Worm (Caenorhabditis elegans) whole organism, L4 larva: Measurements from ENCODE around the gene C48B4.6.
A peak's percentile ranks its signal among the peaks of the same experiment; 100 is the strongest.

Experiments used
- F49E8.2 ChIP-seq: sonication (generic microtip); optimal IDR thresholded peaks from 2 replicates; lab custom pipeline; 2016; ENCODE audit warnings: missing compliant biosample characterization, mild to moderate bottlenecking, missing genetic modification characterization, borderline replicate concordance
- T20F7.1 ChIP-seq: fragments of 200-800 bp; sonication (Bioruptor generic); optimal IDR thresholded peaks from 2 replicates; lab custom pipeline; 2018; ENCODE audit warnings: mild to moderate bottlenecking, missing genetic modification characterization, missing compliant biosample characterization
- Y75B8A.6 ChIP-seq: fragments of 200-800 bp; sonication (Bioruptor generic); IDR thresholded peaks from 2 replicates; pipeline ENCODE4 v1.3.6; 2022; ENCODE audit warnings: missing genetic modification reagents, missing genetic modification characterization, missing compliant biosample characterization
- aha-1 ChIP-seq: fragments of 150-350 bp; peaks from one replicate; lab custom pipeline; 2014; ENCODE audit warnings: missing biosample characterization, missing genetic modification characterization
- cey-2 ChIP-seq: sonication (generic microtip); optimal IDR thresholded peaks from 3 replicates; lab custom pipeline; 2017; ENCODE audit warnings: missing genetic modification characterization, mild to moderate bottlenecking, missing compliant biosample characterization, antibody characterized with exemption, borderline replicate concordance; ENCODE audit not compliant: insufficient read depth
- daf-12 ChIP-seq: fragments of 150-350 bp; optimal IDR thresholded peaks from 2 replicates; lab custom pipeline; 2014; ENCODE audit warnings: missing biosample characterization, missing genetic modification reagents, missing genetic modification characterization
- daf-16 ChIP-seq, 3 experiments: sonication (generic microtip); optimal IDR thresholded peaks; 2 replicates each; lab custom pipeline; 2016 to 2017; ENCODE audit warnings: missing genetic modification characterization in 3 of 3, missing genetic modification reagents in 3 of 3, mild to moderate bottlenecking in 2 of 3, missing compliant biosample characterization in 2 of 3, missing biosample characterization in 1 of 3, moderate library complexity in 1 of 3
- daf-19 ChIP-seq: fragments of 200-800 bp; sonication (Bioruptor generic); conservative IDR thresholded peaks from 2 replicates; pipeline ENCODE4 v1.3.6; 2022; ENCODE audit warnings: missing genetic modification characterization, missing compliant biosample characterization
- daf-8 ChIP-seq: fragments of 200-800 bp; sonication (Bioruptor generic); IDR thresholded peaks from 2 replicates; pipeline ENCODE4 v1.3.6; 2022; ENCODE audit warnings: missing genetic modification characterization, missing compliant biosample characterization
- dmd-9 ChIP-seq: fragments of 200-800 bp; sonication (Bioruptor generic); IDR thresholded peaks from 2 replicates; pipeline ENCODE4 v1.3.6; 2022; ENCODE audit warnings: missing genetic modification reagents, missing genetic modification characterization, missing compliant biosample characterization
- dve-1 ChIP-seq: sonication (generic microtip); optimal IDR thresholded peaks from 2 replicates; lab custom pipeline; 2017; ENCODE audit warnings: antibody characterized with exemption, mild to moderate bottlenecking, missing genetic modification characterization, missing compliant biosample characterization; ENCODE audit not compliant: insufficient read depth
- fkh-10 ChIP-seq: fragments of 150-350 bp; optimal IDR thresholded peaks from 2 replicates; lab custom pipeline; 2014; ENCODE audit warnings: missing biosample characterization, missing genetic modification reagents, missing genetic modification characterization
- hif-1 ChIP-seq, 2 experiments: sonication (generic microtip); optimal IDR thresholded peaks; 2 replicates each; lab custom pipeline; 2016 to 2017; ENCODE audit warnings: missing compliant biosample characterization in 2 of 2, missing genetic modification characterization in 2 of 2, missing genetic modification reagents in 2 of 2, missing genotype in 2 of 2, mild to moderate bottlenecking in 1 of 2
- hlh-30 ChIP-seq: sonication (generic microtip); optimal IDR thresholded peaks from 2 replicates; lab custom pipeline; 2017; ENCODE audit warnings: antibody characterized with exemption, mild to moderate bottlenecking, missing genetic modification characterization, missing compliant biosample characterization; ENCODE audit not compliant: insufficient read depth
- hmg-1.1 ChIP-seq: fragments of 200-800 bp; sonication (Bioruptor generic); IDR thresholded peaks from 2 replicates; pipeline ENCODE4 v1.3.6; 2022; ENCODE audit warnings: missing genetic modification reagents, missing genetic modification characterization, missing compliant biosample characterization
- lin-13 ChIP-seq: fragments of 150-350 bp; optimal IDR thresholded peaks from 2 replicates; lab custom pipeline; 2014; ENCODE audit warnings: missing biosample characterization, missing genetic modification reagents, missing genetic modification characterization
- lin-38 ChIP-seq: fragments of 200-800 bp; sonication (Bioruptor generic); IDR thresholded peaks from 2 replicates; pipeline ENCODE4 v1.3.6; 2022; ENCODE audit warnings: missing genetic modification reagents, missing genetic modification characterization, missing compliant biosample characterization
- madf-9 ChIP-seq: fragments of 200-800 bp; sonication (Bioruptor generic); conservative IDR thresholded peaks from 2 replicates; pipeline ENCODE4 v1.3.6; 2022; ENCODE audit warnings: missing genetic modification reagents, missing genetic modification characterization, missing compliant biosample characterization
- mdl-1 ChIP-seq, 2 experiments: fragments of 150-350 bp in 1 of 2; sonication (generic microtip) in 1 of 2; optimal IDR thresholded peaks; 2 replicates each; lab custom pipeline; 2014 to 2017; ENCODE audit warnings: missing biosample characterization in 2 of 2, missing genetic modification characterization in 2 of 2
- mep-1 ChIP-seq: fragments of 150-350 bp; sonication (generic microtip); optimal IDR thresholded peaks from 3 replicates; lab custom pipeline; 2014; ENCODE audit warnings: missing biosample characterization, missing genetic modification characterization
- nhr-11 ChIP-seq: fragments of 150-350 bp; optimal IDR thresholded peaks from 2 replicates; lab custom pipeline; 2014; ENCODE audit warnings: missing biosample characterization, missing genetic modification characterization
- nhr-237 ChIP-seq: sonication (generic microtip); optimal IDR thresholded peaks from 2 replicates; lab custom pipeline; 2017; ENCODE audit warnings: missing biosample characterization, missing genetic modification characterization
- nhr-25 ChIP-seq: sonication (generic microtip); optimal IDR thresholded peaks from 2 replicates; lab custom pipeline; 2017; ENCODE audit warnings: missing genetic modification characterization, mild to moderate bottlenecking, missing compliant biosample characterization, antibody characterized with exemption, moderate library complexity, borderline replicate concordance; ENCODE audit not compliant: insufficient read depth
- nhr-28 ChIP-seq: fragments of 150-350 bp; optimal IDR thresholded peaks from 2 replicates; lab custom pipeline; 2014; ENCODE audit warnings: missing biosample characterization, missing genetic modification characterization
- nhr-41 ChIP-seq: fragments of 200-800 bp; sonication (Bioruptor generic); IDR thresholded peaks from 2 replicates; pipeline ENCODE4 v1.3.6; 2022; ENCODE audit warnings: missing genetic modification reagents, missing genetic modification characterization, missing compliant biosample characterization
- nhr-76 ChIP-seq: fragments of 150-350 bp; optimal IDR thresholded peaks from 2 replicates; lab custom pipeline; 2014; ENCODE audit warnings: missing biosample characterization, missing genetic modification characterization
- php-3 ChIP-seq: fragments of 200-800 bp; sonication (Bioruptor generic); IDR thresholded peaks from 2 replicates; pipeline ENCODE4 v1.3.6; 2022; ENCODE audit warnings: missing genetic modification reagents, missing genetic modification characterization, missing compliant biosample characterization
- rbr-2 ChIP-seq: sonication (generic microtip); optimal IDR thresholded peaks from 2 replicates; lab custom pipeline; 2016; ENCODE audit warnings: missing genotype, missing genetic modification characterization, missing compliant biosample characterization
- snpc-1.2 ChIP-seq: fragments of 200-800 bp; sonication (Bioruptor generic); IDR thresholded peaks from 2 replicates; pipeline ENCODE4 v1.3.6; 2022; ENCODE audit warnings: missing genetic modification reagents, missing genetic modification characterization, missing compliant biosample characterization
- spr-1 ChIP-seq: sonication (generic microtip); optimal IDR thresholded peaks from 2 replicates; lab custom pipeline; 2016; ENCODE audit warnings: mild to moderate bottlenecking, missing genetic modification characterization, missing compliant biosample characterization
- tag-97 ChIP-seq: fragments of 200-800 bp; sonication (Bioruptor generic); IDR thresholded peaks from 2 replicates; pipeline ENCODE4 v1.3.6; 2022; ENCODE audit warnings: missing genetic modification characterization, missing compliant biosample characterization
- tra-1 ChIP-seq: fragments of 200-800 bp; sonication (Bioruptor generic); IDR thresholded peaks from 2 replicates; pipeline ENCODE4 v1.3.6; 2022; ENCODE audit warnings: missing genetic modification reagents, missing genetic modification characterization, missing compliant biosample characterization
- unc-130 ChIP-seq: sonication (generic microtip); optimal IDR thresholded peaks from 2 replicates; lab custom pipeline; 2016; ENCODE audit warnings: missing genetic modification reagents, missing genetic modification characterization, missing compliant biosample characterization
- unc-62 ChIP-seq, 3 experiments: fragments of 150-350 bp in 1 of 3; sonication (generic microtip); optimal IDR thresholded peaks in 2 of 3; peaks in 1 of 3; 1 replicate in 1 of 3; 2 replicates in 2 of 3; lab custom pipeline; 2014 to 2017; ENCODE audit warnings: missing biosample characterization in 3 of 3, missing genetic modification characterization in 3 of 3, missing genetic modification reagents in 3 of 3, missing genotype in 1 of 3
- zfp-2 ChIP-seq: sonication (generic microtip); optimal IDR thresholded peaks from 2 replicates; lab custom pipeline; 2016; ENCODE audit warnings: mild to moderate bottlenecking, missing genetic modification characterization, missing compliant biosample characterization
- zfp-3 ChIP-seq: fragments of 200-800 bp; sonication (Bioruptor generic); conservative IDR thresholded peaks from 2 replicates; pipeline ENCODE4 v1.3.6; 2022; ENCODE audit warnings: missing genetic modification reagents, missing genetic modification characterization, missing compliant biosample characterization
- ztf-11 ChIP-seq: fragments of 150-350 bp; optimal IDR thresholded peaks from 2 replicates; lab custom pipeline; 2014; ENCODE audit warnings: missing biosample characterization, missing genetic modification characterization

Gene C48B4.6

DNA sequence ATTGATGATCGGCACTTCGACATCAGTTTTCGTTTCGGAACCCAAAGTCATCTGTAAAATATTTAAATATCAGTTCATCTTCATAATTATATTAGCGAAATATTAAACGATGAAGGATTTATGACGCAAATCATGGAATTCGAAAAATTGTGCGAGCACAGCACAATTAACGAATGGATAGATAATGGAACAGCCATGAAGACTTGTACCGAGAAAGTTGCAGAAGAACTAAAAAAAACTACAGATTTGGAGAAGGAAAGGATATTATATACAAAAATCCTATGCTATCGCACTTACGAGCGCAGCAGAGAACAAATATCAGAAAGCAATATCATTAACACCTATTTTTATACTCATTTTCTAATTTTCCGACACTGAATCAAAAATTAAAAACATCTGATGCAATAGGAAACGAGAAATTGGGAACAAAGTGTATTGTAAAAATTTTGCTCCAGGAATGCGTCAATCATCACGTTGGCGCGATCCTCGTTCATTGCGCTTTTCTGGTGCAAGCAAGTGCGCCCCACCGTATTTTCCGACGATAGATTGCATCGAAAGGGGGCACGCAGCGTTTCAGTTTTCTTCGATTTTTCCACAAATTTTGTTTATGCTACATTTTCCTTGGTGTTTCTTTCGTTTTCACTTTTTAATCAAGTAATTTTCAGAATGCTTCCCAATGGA lies 36.8 kb downstream of the C48B4.6 start, which contains the start of the genes clu-1 and prp-40 (continued):
- no peak for TF ChIP-seq cey-2 (tag; lab: Kevin White, UChicago)
- no peak for TF ChIP-seq daf-12
- no peak for TF ChIP-seq nhr-237 (tag; lab: Kevin White, UChicago)
- TF ChIP-seq F49E8.2 (tag; lab: Kevin White, UChicago), result peak; percentile 24
- TF ChIP-seq zfp-2 (tag; lab: Kevin White, UChicago), result no peak
- TF ChIP-seq rbr-2, result peak; percentile 91
- no peak for TF ChIP-seq nhr-41 (GFP tag; lab: Robert Waterston, UW)
- TF ChIP-seq snpc-1.2 (GFP tag; lab: Robert Waterston, UW), result 0 out of 2 replicates have a peak, but pooled peaks have one; percentile 14
- no peak for TF ChIP-seq tag-97 (GFP tag; lab: Robert Waterston, UW)
- peak; percentile 80 for TF ChIP-seq hmg-1.1 (GFP tag; lab: Robert Waterston, UW)
- TF ChIP-seq nhr-76 (tag; lab: Kevin White, UChicago), result no peak
- no peak for TF ChIP-seq tra-1
- no peak for TF ChIP-seq php-3 (GFP tag; lab: Robert Waterston, UW)
- peak; percentile 49 to 69 for TF ChIP-seq hif-1 (tag; optimal IDR thresholded peaks at IDR 0.05; lab: Kevin White, UChicago)
- no peak for TF ChIP-seq daf-19

DNA sequence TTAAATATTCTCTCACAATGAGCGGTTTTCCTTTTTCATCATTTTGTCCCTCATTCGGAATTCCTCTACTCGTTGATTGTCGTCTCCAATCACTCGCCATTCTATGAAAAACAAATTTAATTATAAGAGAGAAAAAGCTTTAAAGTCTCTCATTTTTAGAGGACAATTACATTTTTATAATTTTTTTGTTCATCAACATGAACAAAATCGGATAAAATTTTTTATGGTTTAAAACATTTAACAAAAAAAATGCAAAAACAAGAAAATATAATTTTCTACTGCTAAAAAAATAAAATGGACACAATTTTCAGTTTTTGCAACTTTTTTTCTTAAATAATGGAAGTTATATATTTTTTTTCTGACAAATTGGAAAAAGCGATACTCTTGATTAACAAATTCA lies 42.2 kb downstream of the C48B4.6 start, which contains the start of gene F55H2.7:
Gene F55H2.7 (minus strand): TSS at position 101 of the 400 bp plus-strand sequence.
- TF ChIP-seq daf-16 (GFP tag; optimal IDR thresholded peaks at IDR 0.05; lab: Kevin White, UChicago) (no peak), daf-16 (tag; optimal IDR thresholded peaks at IDR 0.05; lab: Kevin White, UChicago) (peak; percentile 5), T20F7.1 (GFP tag; lab: Kevin White, UChicago) (no peak)
- TF ChIP-seq, all 104 proteins: peak for 1

DNA sequence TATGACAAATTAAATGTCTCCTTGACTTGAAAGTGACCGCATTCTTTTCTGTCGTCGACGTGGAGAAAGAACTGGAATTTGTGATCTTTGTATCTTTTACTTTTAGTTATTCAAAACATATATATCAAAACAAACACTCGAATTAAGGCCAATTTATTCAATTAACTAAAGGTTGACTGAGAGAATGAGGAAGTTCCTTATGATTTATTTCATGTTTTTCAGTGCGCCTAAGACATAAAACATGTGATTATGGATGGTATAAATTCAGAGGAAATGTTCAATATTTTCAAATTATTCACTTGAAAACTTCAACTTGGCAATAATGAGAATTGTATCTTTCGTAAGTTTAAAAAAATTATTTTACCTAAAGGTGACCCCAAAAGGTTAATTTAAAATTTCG lies 44.8 kb downstream of the C48B4.6 start, which contains the start of gene F55H2.8:
Gene F55H2.8 (plus strand): TSS at position 301 of the 400 bp plus-strand sequence.
- TF ChIP-seq dve-1 (tag; lab: Kevin White, UChicago) (no peak), unc-130 (GFP tag; lab: Kevin White, UChicago) (no peak)

DNA sequence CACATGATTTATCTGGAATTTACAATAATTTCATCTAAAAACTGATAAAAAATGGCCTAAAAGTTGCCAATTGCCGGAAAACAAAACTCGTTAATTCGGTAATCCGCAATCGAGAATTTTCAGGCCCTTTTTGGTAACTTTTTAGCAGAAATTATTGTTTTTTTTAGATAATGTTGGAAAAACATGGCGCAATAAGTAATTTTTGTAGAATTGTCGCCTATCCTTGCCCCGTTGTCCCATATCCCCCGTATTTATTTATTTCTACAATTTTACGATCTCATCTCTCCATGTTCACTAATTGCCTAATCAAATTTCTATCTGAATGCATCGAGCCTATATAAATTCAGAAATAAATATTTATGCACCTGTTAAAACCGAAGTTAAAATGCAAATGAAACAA lies 45.4 kb downstream of the C48B4.6 start:
- TF ChIP-seq hmg-1.1 (GFP tag; lab: Robert Waterston, UW) (0 out of 2 replicates have a peak, but pooled peaks have one; percentile 19), rbr-2 (no peak), zfp-3 (GFP tag; lab: Robert Waterston, UW) (no peak)

DNA sequence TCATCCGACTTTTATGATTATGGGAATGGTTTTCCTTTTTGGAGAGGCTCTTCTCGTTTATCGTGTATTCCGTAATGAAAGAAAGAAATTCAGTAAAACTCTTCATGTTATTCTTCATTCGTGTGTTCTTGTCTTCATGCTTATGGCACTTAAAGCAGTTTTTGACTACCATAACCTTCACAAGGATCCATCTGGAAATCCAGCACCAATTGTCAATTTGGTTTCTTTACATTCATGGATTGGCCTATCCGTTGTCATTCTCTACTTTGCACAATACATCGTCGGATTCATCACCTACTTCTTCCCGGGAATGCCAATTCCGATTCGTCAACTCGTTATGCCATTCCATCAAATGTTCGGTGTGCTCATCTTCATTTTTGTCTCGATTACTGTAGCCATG lies 46.7 kb downstream of the C48B4.6 start:
- TF ChIP-seq hlh-30 (tag; lab: Kevin White, UChicago) (no peak), Y75B8A.6 (GFP tag; lab: Robert Waterston, UW) (no peak), hmg-1.1 (GFP tag; lab: Robert Waterston, UW) (no peak), aha-1 (peak; percentile 95), lin-13 (GFP tag; lab: Kevin White, UChicago) (no peak)

DNA sequence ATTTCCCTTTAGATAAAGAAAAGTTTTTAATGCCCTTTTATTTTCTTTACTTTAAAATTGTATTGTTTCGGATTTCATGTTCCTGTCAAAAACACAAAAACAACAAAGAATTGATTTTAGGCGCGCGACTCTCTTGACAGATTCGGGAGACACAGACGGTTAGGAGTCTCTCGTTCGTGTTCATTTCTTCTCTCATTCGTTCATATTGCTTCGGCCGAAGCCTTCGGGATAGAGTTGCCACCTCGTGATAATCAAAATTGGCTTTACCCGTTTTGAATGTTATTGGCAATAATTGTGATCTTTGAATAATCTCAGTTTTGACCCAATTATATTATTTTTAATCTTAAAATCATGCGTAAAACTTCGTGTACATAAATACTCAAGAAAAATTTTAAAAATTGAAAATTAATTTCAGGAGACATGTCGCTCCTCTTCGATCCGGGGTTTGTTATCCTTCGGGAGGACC lies 47.3 kb downstream of the C48B4.6 start, which contains the start of gene F55H2.5:
Gene F55H2.5 (plus strand): TSS at position 416 of the 466 bp plus-strand sequence.
- no peak for TF ChIP-seq mep-1
- no peak for TF ChIP-seq nhr-25 (tag; lab: Kevin White, UChicago)
- no peak for TF ChIP-seq fkh-10 (GFP tag; lab: Kevin White, UChicago)
- TF ChIP-seq nhr-11, result no peak
- TF ChIP-seq unc-62 (GFP tag; optimal IDR thresholded peaks at IDR 0.05 in 1 of 2; lab: Kevin White, UChicago), result no peak
- TF ChIP-seq unc-62 (tag; optimal IDR thresholded peaks at IDR 0.05; lab: Kevin White, UChicago), result no peak
- TF ChIP-seq dve-1 (tag; lab: Kevin White, UChicago), result no peak
- no peak for TF ChIP-seq daf-16 (GFP tag; optimal IDR thresholded peaks at IDR 0.05; lab: Kevin White, UChicago)
- TF ChIP-seq daf-16 (tag; optimal IDR thresholded peaks at IDR 0.05; lab: Kevin White, UChicago), result no peak
- TF ChIP-seq dmd-9 (GFP tag; lab: Robert Waterston, UW), result no peak
- TF ChIP-seq mdl-1 (tag; optimal IDR thresholded peaks at IDR 0.05; lab: Kevin White, UChicago), result peak in 1 of 2 experiments; percentile 20
- TF ChIP-seq ztf-11 (tag; lab: Kevin White, UChicago), result no peak
- no peak for TF ChIP-seq hif-1 (tag; optimal IDR thresholded peaks at IDR 0.05; lab: Kevin White, UChicago)
- no peak for TF ChIP-seq cey-2 (tag; lab: Kevin White, UChicago)
- TF ChIP-seq daf-8 (GFP tag; lab: Robert Waterston, UW), result no peak
- TF ChIP-seq lin-38 (GFP tag; lab: Robert Waterston, UW), result no peak
- TF ChIP-seq aha-1, result peak; percentile 11
- peak; percentile 11 for TF ChIP-seq nhr-28
- TF ChIP-seq madf-9 (GFP tag; lab: Robert Waterston, UW), result no peak
- TF ChIP-seq spr-1 (tag; lab: Kevin White, UChicago), result no peak
